Fruit fly (Drosophila melanogaster) whole organism: ENCODE data around the gene Cp36.

ENCODE experiments used
- CG8478 ChIP-seq: fragments of >200 bp; optimal IDR thresholded peaks from 2 replicates; lab custom pipeline; 2018; ENCODE audit warnings: inconsistent platforms
- usp ChIP-seq: fragments of >200 bp; optimal IDR thresholded peaks from 2 replicates; lab custom pipeline; 2017; ENCODE audit warnings: missing biosample characterization, missing genetic modification characterization, mixed read lengths

dm6 chrX:8469606-8470005 is 9.5 kb upstream of the Cp36 start:
- no peak for TF ChIP-seq usp (GFP tag; lab: Kevin White, UChicago)
- no peak for TF ChIP-seq CG8478
